Fruit fly (Drosophila melanogaster) whole organism, wandering third instar larva: ENCODE measurements around the gene CG42393.

ENCODE experiments used
- CG9705 ChIP-seq: fragments of 200-800 bp; sonication (Bioruptor generic); optimal IDR thresholded peaks from 2 replicates; lab custom pipeline; 2018; ENCODE audit warnings: missing biosample characterization, mild to moderate bottlenecking, missing genetic modification characterization
- CrebA ChIP-seq: fragments of 200-800 bp; sonication (Bioruptor generic); optimal IDR thresholded peaks from 2 replicates; lab custom pipeline; 2016; ENCODE audit warnings: missing biosample characterization, mild to moderate bottlenecking, missing genetic modification characterization, borderline replicate concordance
- Dfd ChIP-seq: fragments of >200 bp; optimal IDR thresholded peaks from 2 replicates; lab custom pipeline; 2017; ENCODE audit warnings: missing biosample characterization, missing genetic modification characterization
- Dif ChIP-seq: fragments of 200-275, 200-300 bp; sonication (Bioruptor generic); optimal IDR thresholded peaks from 2 replicates; lab custom pipeline; 2018; ENCODE audit warnings: missing biosample characterization, missing genetic modification characterization; ENCODE audit not compliant: partially characterized antibody
- Myc ChIP-seq: fragments of >200 bp; optimal IDR thresholded peaks from 2 replicates; lab custom pipeline; 2017
- Vsx2 ChIP-seq: fragments of 200-300, 225-300 bp; sonication (Bioruptor generic); optimal IDR thresholded peaks from 2 replicates; lab custom pipeline; 2018; ENCODE audit warnings: missing biosample characterization, missing genetic modification characterization; ENCODE audit not compliant: partially characterized antibody
- br ChIP-seq: fragments of 200-800 bp; sonication (Bioruptor generic); optimal IDR thresholded peaks from 2 replicates; lab custom pipeline; 2016; ENCODE audit warnings: missing biosample characterization, missing genetic modification characterization
- ey ChIP-seq: fragments of 200-800 bp; sonication (Bioruptor generic); optimal IDR thresholded peaks from 2 replicates; lab custom pipeline; 2016; ENCODE audit warnings: missing biosample characterization, missing genetic modification characterization
- pan ChIP-seq: fragments of >200 bp; optimal IDR thresholded peaks from 2 replicates; lab custom pipeline; 2017
- woc ChIP-seq: sonication (Bioruptor generic); optimal IDR thresholded peaks from 2 replicates; lab custom pipeline; 2016; ENCODE audit warnings: missing biosample characterization, mild to moderate bottlenecking, missing genetic modification characterization

DNA sequence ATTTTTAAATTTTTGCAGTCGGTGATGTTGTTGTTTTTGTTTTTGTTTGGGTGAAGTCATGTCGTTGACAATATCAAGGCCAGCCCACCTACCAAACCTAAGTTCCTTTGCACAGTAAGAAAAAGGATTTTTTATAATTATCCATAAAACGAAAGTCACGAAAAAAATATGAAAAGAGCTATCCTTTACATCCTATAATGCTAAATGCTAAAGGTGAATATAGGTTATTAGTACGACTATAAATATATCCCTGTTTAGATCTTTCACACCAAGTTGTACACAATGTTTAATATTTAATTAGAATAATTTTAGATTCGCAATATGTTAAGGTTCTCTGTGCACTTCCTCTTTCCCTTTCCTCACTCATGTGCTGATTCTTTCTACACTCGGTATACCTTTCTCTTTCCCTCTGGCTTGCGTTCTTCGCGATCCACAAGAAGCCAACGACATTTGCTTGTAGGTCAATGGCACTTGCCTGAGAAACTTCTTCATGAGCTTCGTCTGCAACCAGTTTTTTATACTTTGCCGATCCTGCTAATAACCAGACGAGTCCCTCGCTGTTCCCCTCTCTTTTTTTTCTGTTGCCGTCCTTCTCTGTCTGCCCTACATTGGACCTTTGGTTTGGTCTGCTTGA is 5.0 kb upstream of the CG42393 start:
- TF ChIP-seq Dif (GFP tag; lab: Kevin White, UChicago) = peak; percentile 34
- peak; percentile 59 for TF ChIP-seq br
- peak; percentile 85 for TF ChIP-seq Vsx2
- TF ChIP-seq Dfd (GFP tag; lab: Kevin White, UChicago) = no peak
- peak; percentile 56 for TF ChIP-seq woc (GFP tag; lab: Kevin White, UChicago)
- TF ChIP-seq CG9705 (GFP tag; lab: Kevin White, UChicago) = peak; percentile 9
- TF ChIP-seq CrebA (GFP tag; lab: Kevin White, UChicago) = no peak
- no peak for TF ChIP-seq pan (lab: Kevin White, UChicago)
- TF ChIP-seq ey (GFP tag; lab: Kevin White, UChicago) = peak; percentile 71
- TF ChIP-seq Myc = no peak
